Fruit fly (Drosophila melanogaster) whole organism, embryonic: Measurements from ENCODE around the gene CG5214.

Source experiments
- Bdp1 ChIP-seq: fragments of 200-800 bp; sonication (Bioruptor generic); optimal IDR thresholded peaks from 3 replicates; lab custom pipeline; 2016; ENCODE audit warnings: missing biosample characterization, missing genetic modification characterization
- CG10267 ChIP-seq: fragments of 200-800 bp; sonication (Bioruptor generic); optimal IDR thresholded peaks from 2 replicates; lab custom pipeline; 2018; ENCODE audit warnings: missing biosample characterization, mild to moderate bottlenecking, missing genetic modification characterization, moderate library complexity
- CG11085 ChIP-seq: fragments of 200-800 bp; sonication (Bioruptor generic); IDR thresholded peaks from 2 replicates; pipeline ENCODE4 v1.3.6; 2022; ENCODE audit warnings: missing biosample characterization, missing genetic modification characterization
- CG11398 ChIP-seq: fragments of 200-800 bp; sonication (Bioruptor generic); optimal IDR thresholded peaks from 2 replicates; lab custom pipeline; 2016; ENCODE audit warnings: missing biosample characterization, missing genetic modification characterization
- CG11723 ChIP-seq: fragments of 200-800 bp; sonication (Bioruptor generic); optimal IDR thresholded peaks from 2 replicates; lab custom pipeline; 2017; ENCODE audit warnings: missing biosample characterization, mild to moderate bottlenecking, missing genetic modification characterization
- CG13424 ChIP-seq: fragments of 200-800 bp; sonication (Bioruptor generic); optimal IDR thresholded peaks from 2 replicates; lab custom pipeline; 2019; ENCODE audit warnings: missing biosample characterization, mild to moderate bottlenecking, missing genetic modification characterization, moderate library complexity
- CG1529 ChIP-seq: fragments of 200-800 bp; sonication (Bioruptor generic); optimal IDR thresholded peaks from 3 replicates; lab custom pipeline; 2018; ENCODE audit warnings: missing biosample characterization, missing genetic modification characterization
- CG15696 ChIP-seq: fragments of 200-800 bp; sonication (Bioruptor generic); optimal IDR thresholded peaks from 2 replicates; lab custom pipeline; 2019; ENCODE audit warnings: missing biosample characterization, mild to moderate bottlenecking, missing genetic modification characterization, moderate library complexity
- CG1603 ChIP-seq: fragments of 200-800 bp; sonication (Bioruptor generic); optimal IDR thresholded peaks from 2 replicates; lab custom pipeline; 2019; ENCODE audit warnings: missing biosample characterization, mild to moderate bottlenecking, missing genetic modification characterization, moderate library complexity
- CG16779 ChIP-seq: fragments of 200-800 bp; sonication (Bioruptor generic); IDR thresholded peaks from 2 replicates; pipeline ENCODE4 v1.3.6; 2022; ENCODE audit warnings: missing biosample characterization, missing genetic modification characterization
- CG16813 ChIP-seq: fragments of 200-800 bp; sonication (Bioruptor generic); IDR thresholded peaks from 3 replicates; pipeline ENCODE4 v1.3.6; 2022; ENCODE audit warnings: missing biosample characterization, missing genetic modification characterization; ENCODE audit not compliant: partially characterized antibody
- CG1832 ChIP-seq: fragments of 200-800 bp; sonication (Bioruptor generic); optimal IDR thresholded peaks from 2 replicates; lab custom pipeline; 2017; ENCODE audit warnings: missing biosample characterization, mild to moderate bottlenecking, missing genetic modification characterization, inconsistent platforms
- CG2889 ChIP-seq: fragments of 200-800 bp; sonication (Bioruptor generic); IDR thresholded peaks from 3 replicates; pipeline ENCODE4 v1.3.6; 2022; ENCODE audit warnings: missing biosample characterization, missing genetic modification characterization
- CG31441 ChIP-seq: fragments of 200-800 bp; sonication (Bioruptor generic); IDR thresholded peaks from 2 replicates; pipeline ENCODE4 v1.3.6; 2022; ENCODE audit warnings: missing biosample characterization, missing genetic modification characterization
- CG3281 ChIP-seq: fragments of 200-800 bp; sonication (Bioruptor generic); optimal IDR thresholded peaks from 3 replicates; lab custom pipeline; 2017; ENCODE audit warnings: missing biosample characterization, mild to moderate bottlenecking, missing genetic modification characterization
- CG3407 ChIP-seq: fragments of 200-800 bp; sonication (Bioruptor generic); optimal IDR thresholded peaks from 2 replicates; lab custom pipeline; 2018; ENCODE audit warnings: missing biosample characterization, mild to moderate bottlenecking, missing genetic modification characterization
- CG7271 ChIP-seq: fragments of 200-800 bp; sonication (Bioruptor generic); optimal IDR thresholded peaks from 2 replicates; lab custom pipeline; 2018; ENCODE audit warnings: missing biosample characterization, mild to moderate bottlenecking, missing genetic modification characterization, moderate library complexity
- CG7928 ChIP-seq: fragments of 200-800 bp; sonication (Bioruptor generic); optimal IDR thresholded peaks from 2 replicates; lab custom pipeline; 2017; ENCODE audit warnings: missing biosample characterization, mild to moderate bottlenecking, missing genetic modification characterization
- Dek ChIP-seq: fragments of 200-800 bp; sonication (Bioruptor generic); optimal IDR thresholded peaks from 3 replicates; lab custom pipeline; 2019; ENCODE audit warnings: missing biosample characterization, mild to moderate bottlenecking, missing genetic modification characterization, moderate library complexity
- Dip3 ChIP-seq: fragments of 200-800 bp; sonication (Bioruptor generic); optimal IDR thresholded peaks from 3 replicates; lab custom pipeline; 2016; ENCODE audit warnings: missing biosample characterization, missing genetic modification characterization
- Doc2 ChIP-seq: fragments of 200-800 bp; sonication (Bioruptor generic); IDR thresholded peaks from 2 replicates; pipeline ENCODE4 v1.3.6; 2022; ENCODE audit warnings: missing biosample characterization, missing genetic modification characterization
- Dp ChIP-seq: fragments of 200-800 bp; sonication (Bioruptor generic); optimal IDR thresholded peaks from 2 replicates; lab custom pipeline; 2018; ENCODE audit warnings: missing biosample characterization, mild to moderate bottlenecking, missing genetic modification characterization, moderate library complexity
- Drgx ChIP-seq: fragments of 200-800 bp; sonication (Bioruptor generic); IDR thresholded peaks from 2 replicates; pipeline ENCODE4 v1.3.6; 2022; ENCODE audit warnings: missing biosample characterization, missing genetic modification characterization
- HLH4C ChIP-seq: fragments of 200-800 bp; sonication (Bioruptor generic); IDR thresholded peaks from 3 replicates; pipeline ENCODE4 v1.3.6; 2022; ENCODE audit warnings: missing biosample characterization, missing genetic modification characterization; ENCODE audit not compliant: partially characterized antibody
- Hey ChIP-seq: fragments of 200-800 bp; sonication (Bioruptor generic); optimal IDR thresholded peaks from 3 replicates; lab custom pipeline; 2018; ENCODE audit warnings: missing biosample characterization, mild to moderate bottlenecking, missing genetic modification characterization
- Hmr ChIP-seq: fragments of 200-800 bp; sonication (Bioruptor generic); optimal IDR thresholded peaks from 3 replicates; lab custom pipeline; 2017; ENCODE audit warnings: mild to moderate bottlenecking, missing biosample characterization, missing genetic modification reagents, missing genetic modification characterization
- Hsf ChIP-seq: fragments of 200-800 bp; sonication (Bioruptor generic); optimal IDR thresholded peaks from 3 replicates; lab custom pipeline; 2016; ENCODE audit warnings: missing biosample characterization, missing genetic modification characterization
- Nf-YA ChIP-seq: fragments of 200-800 bp; sonication (Bioruptor generic); IDR thresholded peaks from 2 replicates; pipeline ENCODE4 v1.3.6; 2022; ENCODE audit warnings: missing biosample characterization, missing genetic modification characterization
- Taf1 ChIP-seq: fragments of 200-800 bp; sonication (Bioruptor generic); IDR thresholded peaks from 2 replicates; pipeline ENCODE4 v1.3.6; 2022; ENCODE audit warnings: missing biosample characterization, missing genetic modification characterization
- abd-A ChIP-seq: fragments of 200-800 bp; sonication (Bioruptor generic); optimal IDR thresholded peaks from 3 replicates; lab custom pipeline; 2019; ENCODE audit warnings: missing biosample characterization, mild to moderate bottlenecking, missing genetic modification characterization, moderate library complexity
- ash1 ChIP-seq: fragments of 200-800 bp; sonication (Bioruptor generic); optimal IDR thresholded peaks from 2 replicates; lab custom pipeline; 2018; ENCODE audit warnings: missing biosample characterization, mild to moderate bottlenecking, missing genetic modification characterization
- ato ChIP-seq: fragments of 200-800 bp; sonication (Bioruptor generic); IDR thresholded peaks from 2 replicates; pipeline ENCODE4 v1.3.6; 2022; ENCODE audit warnings: missing biosample characterization, missing genetic modification characterization; ENCODE audit not compliant: partially characterized antibody
- az2 ChIP-seq: fragments of 200-800 bp; sonication (Bioruptor generic); optimal IDR thresholded peaks from 3 replicates; lab custom pipeline; 2016; ENCODE audit warnings: missing biosample characterization, missing genetic modification characterization
- bcd ChIP-seq: fragments of 200-800 bp; sonication (Bioruptor generic); optimal IDR thresholded peaks from 2 replicates; lab custom pipeline; 2017; ENCODE audit warnings: missing biosample characterization, mild to moderate bottlenecking, missing genetic modification characterization
- ci ChIP-seq: fragments of 200-800 bp; sonication (Bioruptor generic); IDR thresholded peaks from 3 replicates; pipeline ENCODE4 v1.3.6; 2022; ENCODE audit warnings: missing biosample characterization, missing genetic modification characterization
- corto ChIP-seq: fragments of 200-800 bp; sonication (Bioruptor generic); optimal IDR thresholded peaks from 2 replicates; lab custom pipeline; 2016; ENCODE audit warnings: missing biosample characterization, mild to moderate bottlenecking, missing genetic modification characterization, moderate library complexity
- crol ChIP-seq: fragments of 200-800 bp; sonication (Bioruptor generic); IDR thresholded peaks from 2 replicates; pipeline ENCODE4 v1.3.6; 2022; ENCODE audit warnings: missing biosample characterization, missing genetic modification characterization
- exex ChIP-seq: fragments of 200-800 bp; sonication (Bioruptor generic); optimal IDR thresholded peaks from 4 replicates; lab custom pipeline; 2018; ENCODE audit warnings: missing biosample characterization, mild to moderate bottlenecking, missing genetic modification characterization, moderate library complexity
- fd64A ChIP-seq: fragments of 200-800 bp; sonication (Bioruptor generic); optimal IDR thresholded peaks from 3 replicates; lab custom pipeline; 2018; ENCODE audit warnings: missing biosample characterization, mild to moderate bottlenecking, missing genetic modification characterization
- gsb-n ChIP-seq: fragments of 200-800 bp; sonication (Bioruptor generic); optimal IDR thresholded peaks from 3 replicates; lab custom pipeline; 2018; ENCODE audit warnings: missing biosample characterization, mild to moderate bottlenecking, missing genetic modification characterization
- insv ChIP-seq, 2 experiments: fragments of 200-800 bp; sonication (Bioruptor generic); optimal IDR thresholded peaks; 3 replicates each; lab custom pipeline; 2016 to 2018; ENCODE audit warnings: missing biosample characterization in 2 of 2, missing genetic modification characterization in 2 of 2
- maf-S ChIP-seq: fragments of 200-800 bp; sonication (Bioruptor generic); optimal IDR thresholded peaks from 2 replicates; lab custom pipeline; 2016; ENCODE audit warnings: missing biosample characterization, missing genetic modification characterization
- mld ChIP-seq: fragments of 200-800 bp; sonication (Bioruptor generic); IDR thresholded peaks from 3 replicates; pipeline ENCODE4 v1.3.6; 2022; ENCODE audit warnings: missing biosample characterization, missing genetic modification characterization; ENCODE audit not compliant: partially characterized antibody
- nmo ChIP-seq: fragments of 200-800 bp; sonication (Bioruptor generic); optimal IDR thresholded peaks from 2 replicates; lab custom pipeline; 2018; ENCODE audit warnings: missing biosample characterization, mild to moderate bottlenecking, missing genetic modification characterization, moderate library complexity
- otp ChIP-seq: fragments of 200-800 bp; sonication (Bioruptor generic); IDR thresholded peaks from 3 replicates; pipeline ENCODE4, ENCODE4 v1.3.6; 2022; ENCODE audit warnings: missing biosample characterization, missing genetic modification characterization
- slp2 ChIP-seq: fragments of 200-800 bp; sonication (Bioruptor generic); optimal IDR thresholded peaks from 2 replicates; lab custom pipeline; 2016; ENCODE audit warnings: missing biosample characterization, missing genetic modification characterization
- ssp ChIP-seq: fragments of 200-800 bp; sonication (Bioruptor generic); IDR thresholded peaks from 2 replicates; pipeline ENCODE4 v1.3.6; 2022; ENCODE audit warnings: missing biosample characterization, missing genetic modification characterization
- zfh2 ChIP-seq: fragments of 200-800 bp; sonication (Bioruptor generic); optimal IDR thresholded peaks from 2 replicates; lab custom pipeline; 2016; ENCODE audit warnings: missing biosample characterization, missing genetic modification characterization

Gene CG5214

DNA sequence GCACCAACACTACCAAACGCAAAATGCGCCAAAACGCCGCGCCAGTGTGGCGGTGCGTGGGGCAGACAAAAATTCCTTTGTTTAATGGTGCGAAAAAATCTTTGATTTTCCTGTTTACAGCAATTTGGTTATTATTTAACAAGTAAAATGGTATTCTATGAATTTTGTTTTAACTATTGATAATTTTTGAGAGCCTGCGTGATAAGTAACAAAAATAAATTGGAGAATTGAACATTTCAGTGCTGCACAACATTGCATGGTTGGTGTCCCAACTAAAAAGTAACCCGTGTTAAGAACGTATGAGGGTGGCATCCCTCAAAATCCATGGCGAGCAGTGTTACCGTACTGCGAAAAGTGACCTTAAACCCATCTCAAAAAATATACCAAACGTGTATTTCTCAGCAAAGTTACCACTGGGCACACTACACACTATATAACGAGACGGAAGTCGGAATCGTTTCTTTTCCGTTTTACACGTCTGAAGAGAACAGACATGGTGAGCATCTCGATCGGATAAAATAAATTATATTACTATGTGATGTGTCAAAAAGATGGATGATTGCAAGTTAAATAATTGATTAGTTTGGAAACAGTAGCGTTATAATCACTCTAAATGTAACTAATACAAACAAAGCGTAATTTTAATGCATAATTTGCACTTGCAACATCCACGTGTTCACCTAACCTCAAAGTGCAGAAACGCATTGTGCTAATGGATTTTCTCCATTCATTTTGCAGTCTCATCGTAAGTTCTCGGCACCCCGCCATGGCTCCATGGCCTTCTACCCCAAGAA, 22.5 kb upstream of the CG5214 start, which contains the start of the genes CG6693 and RpL3 (continued):
- peak; percentile 73 for TF ChIP-seq CG3407 (GFP tag; lab: Kevin White, UChicago)
- peak; percentile 44 for TF ChIP-seq Dip3 (GFP tag; lab: Kevin White, UChicago)
- no peak for TF ChIP-seq CG1832 (GFP tag; lab: Kevin White, UChicago)
- peak; percentile 37 for TF ChIP-seq Taf1 (GFP tag; lab: Robert Waterston, UW)
- TF ChIP-seq insv (GFP tag; optimal IDR thresholded peaks at IDR 0.05; lab: Kevin White, UChicago) = peak in 1 of 2 experiments; percentile 67
- TF ChIP-seq mld (GFP tag; lab: Robert Waterston, UW) = no peak
- TF ChIP-seq CG11723 (GFP tag; lab: Kevin White, UChicago) = peak; percentile 56
- TF ChIP-seq CG3281 (GFP tag; lab: Kevin White, UChicago) = peak; percentile 85
- peak; percentile 42 for TF ChIP-seq CG15696
- TF ChIP-seq nmo = peak; percentile 70
- TF ChIP-seq Doc2 (GFP tag; lab: Robert Waterston, UW) = no peak
- TF ChIP-seq Hmr (GFP tag; lab: Kevin White, UChicago) = peak; percentile 94
- no peak for TF ChIP-seq CG16813
- TF ChIP-seq Hey (tag; lab: Kevin White, UChicago) = peak; percentile 66
- peak; percentile 70 for TF ChIP-seq Dek
- TF ChIP-seq HLH4C (GFP tag; lab: Robert Waterston, UW) = peak; percentile 28; the same call in 2 of the 3 replicates
- no peak for TF ChIP-seq abd-A (tag; lab: Kevin White, UChicago)
- peak; percentile 74 for TF ChIP-seq CG31441
- TF ChIP-seq otp = peak; percentile 80; the same call in 2 of the 3 replicates
- peak; percentile 79 for TF ChIP-seq Dp (GFP tag; lab: Kevin White, UChicago)
- TF ChIP-seq az2 (GFP tag; lab: Kevin White, UChicago) = peak; percentile 5
- peak; percentile 49 for TF ChIP-seq CG13424 (tag; lab: Kevin White, UChicago)
- TF ChIP-seq CG7271 (tag; lab: Kevin White, UChicago) = peak; percentile 82
- TF ChIP-seq CG16779 (GFP tag; lab: Robert Waterston, UW) = peak; percentile 80
- peak; percentile 96 for TF ChIP-seq CG10267
- TF ChIP-seq CG11398 (GFP tag; lab: Kevin White, UChicago) = peak; percentile 55
- TF ChIP-seq corto (GFP tag; lab: Kevin White, UChicago) = no peak
- TF ChIP-seq CG7928 = peak; percentile 97
- TF ChIP-seq zfh2 = no peak
- TF ChIP-seq CG1603 (tag; lab: Kevin White, UChicago) = peak; percentile 90
- TF ChIP-seq ci (GFP tag; lab: Robert Waterston, UW) = peak; percentile 95
- peak; percentile 75 for TF ChIP-seq CG11085 (GFP tag; lab: Robert Waterston, UW)
- TF ChIP-seq slp2 (GFP tag; lab: Kevin White, UChicago) = peak; percentile 37
- peak; percentile 76 for TF ChIP-seq gsb-n
- peak; percentile 75 for TF ChIP-seq exex (tag; lab: Kevin White, UChicago)
- TF ChIP-seq Hsf = peak; percentile 59
- TF ChIP-seq ash1 (GFP tag; lab: Kevin White, UChicago) = peak; percentile 83
- peak; percentile 47; the same call in 1 of the 2 replicates for TF ChIP-seq Drgx (GFP tag; lab: Robert Waterston, UW)
- TF ChIP-seq bcd (GFP tag; lab: Kevin White, UChicago) = peak; percentile 79
- peak; percentile 56 for TF ChIP-seq ssp
- TF ChIP-seq CG1529 = peak; percentile 54
- TF ChIP-seq crol (GFP tag; lab: Robert Waterston, UW) = no peak; the same call in 1 of the 2 replicates
- peak; percentile 76 for TF ChIP-seq Nf-YA (GFP tag; lab: Robert Waterston, UW)
- no peak for TF ChIP-seq maf-S (GFP tag; lab: Kevin White, UChicago)
- TF ChIP-seq fd64A (GFP tag; lab: Kevin White, UChicago) = peak; percentile 89
- peak; percentile 50 for TF ChIP-seq Bdp1 (GFP tag; lab: Kevin White, UChicago)
- no peak for TF ChIP-seq CG2889 (GFP tag; lab: Robert Waterston, UW)
- peak; percentile 57 for TF ChIP-seq ato
